Worm (Caenorhabditis elegans): ENCODE measurements around the gene F56D5.9.
A peak's percentile ranks its signal among the peaks of the same experiment; 100 is the strongest.

Gene F56D5.9

DNA sequence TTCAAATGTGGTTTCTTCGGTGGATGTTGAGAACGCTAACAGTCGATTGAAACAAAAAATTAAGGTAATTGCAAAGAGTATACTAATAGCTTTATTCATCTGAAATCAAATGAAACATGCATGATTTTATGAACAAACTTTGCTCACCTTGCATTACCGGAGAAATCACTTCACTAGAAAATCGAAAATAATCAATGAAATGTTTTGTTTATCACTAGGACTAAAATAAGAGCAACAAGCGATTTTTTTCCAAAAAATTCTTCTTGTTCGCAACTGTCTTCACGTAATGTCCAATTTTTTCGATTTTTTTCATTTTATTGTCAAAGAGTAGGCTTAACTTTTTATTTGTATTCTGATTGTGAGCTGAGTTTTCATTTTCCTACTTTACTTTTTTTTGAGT is at the start of gene F56D5.9:
Gene F56D5.9 (minus strand): TSS at position 101 of the 400 bp plus-strand sequence.
- TF ChIP-seq elt-3 (tag; optimal IDR thresholded peaks at IDR 0.05) (no peak), nhr-12 (tag; optimal IDR thresholded peaks at IDR 0.05) (no peak), nhr-25 (tag; optimal IDR thresholded peaks at IDR 0.05) (no peak), nhr-23 (tag; optimal IDR thresholded peaks at IDR 0.05) (no peak), eor-1 (tag; optimal IDR thresholded peaks at IDR 0.05) (no peak), fos-1 (tag; optimal IDR thresholded peaks at IDR 0.05) (no peak), tbx-2 (tag; optimal IDR thresholded peaks at IDR 0.05) (no peak), lin-39 (tag; optimal IDR thresholded peaks at IDR 0.05) (no peak), aly-2 (tag; optimal IDR thresholded peaks at IDR 0.05) (no peak), mdl-1 (tag; optimal IDR thresholded peaks at IDR 0.05) (no peak), nhr-77 (tag; optimal IDR thresholded peaks at IDR 0.05) (no peak), jun-1 (tag; optimal IDR thresholded peaks at IDR 0.05) (no peak), unc-39 (tag; optimal IDR thresholded peaks at IDR 0.05) (no peak), nhr-67 (tag; optimal IDR thresholded peaks at IDR 0.05) (no peak), ztf-11 (tag; optimal IDR thresholded peaks at IDR 0.05) (no peak), sea-2 (GFP tag; optimal IDR thresholded peaks at IDR 0.05) (no peak), ZK546.5 (tag; optimal IDR thresholded peaks at IDR 0.05) (no peak), nhr-11 (tag; optimal IDR thresholded peaks at IDR 0.05) (no peak), ceh-82 (tag; optimal IDR thresholded peaks at IDR 0.05) (no peak)

DNA sequence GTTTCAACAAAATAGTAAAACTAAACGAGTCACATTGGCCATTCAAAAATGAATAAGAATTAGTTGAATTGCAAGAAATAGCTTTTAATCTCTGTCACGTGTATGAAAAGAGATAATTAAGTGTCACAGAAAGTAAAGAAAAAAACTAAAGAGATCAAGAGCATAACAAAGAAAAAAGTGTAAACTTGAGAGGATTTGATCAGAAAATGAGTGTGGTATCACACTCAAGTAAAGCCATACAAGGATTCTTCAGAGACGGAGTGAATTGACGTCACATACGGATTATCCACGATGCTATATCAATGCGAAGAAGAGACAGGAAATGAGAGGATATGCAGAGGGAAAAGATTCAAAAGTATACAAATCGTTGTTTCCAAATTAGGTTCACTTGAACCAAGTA is 47.0 kb upstream of the F56D5.9 start:
- TF ChIP-seq nhr-25 (tag; optimal IDR thresholded peaks at IDR 0.05) = no peak
- no peak for TF ChIP-seq ZK546.5 (tag; optimal IDR thresholded peaks at IDR 0.05)
- TF ChIP-seq nfya-1 (tag; optimal IDR thresholded peaks at IDR 0.05; ENCODE audit: insufficient read depth) = no peak

DNA sequence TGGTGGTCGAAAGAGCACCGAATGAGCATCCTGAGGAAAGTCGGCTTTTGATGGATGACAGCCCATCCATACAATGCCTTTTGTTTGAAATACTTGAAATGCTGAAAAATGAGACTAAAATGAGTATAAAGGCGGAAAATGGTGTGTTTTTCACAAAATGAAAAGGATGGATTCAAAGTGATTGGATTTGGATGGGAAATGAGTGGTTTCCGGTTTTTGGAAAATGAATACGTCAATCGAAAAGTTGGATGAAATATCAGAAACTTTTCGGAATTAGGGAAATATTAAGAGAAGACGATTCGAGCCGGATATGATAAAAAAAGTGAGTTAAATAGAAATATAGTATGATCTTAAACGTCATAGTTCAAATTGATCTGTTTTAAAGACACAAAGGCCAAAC is 45.1 kb upstream of the F56D5.9 start, which contains the start of gene F38E11.6:
Gene F38E11.6 (minus strand): TSS at position 101 of the 400 bp plus-strand sequence.
- TF ChIP-seq elt-3 (tag; optimal IDR thresholded peaks at IDR 0.05) (no peak), ceh-82 (tag; optimal IDR thresholded peaks at IDR 0.05) (no peak), ztf-4 (tag; optimal IDR thresholded peaks at IDR 0.05) (no peak)

DNA sequence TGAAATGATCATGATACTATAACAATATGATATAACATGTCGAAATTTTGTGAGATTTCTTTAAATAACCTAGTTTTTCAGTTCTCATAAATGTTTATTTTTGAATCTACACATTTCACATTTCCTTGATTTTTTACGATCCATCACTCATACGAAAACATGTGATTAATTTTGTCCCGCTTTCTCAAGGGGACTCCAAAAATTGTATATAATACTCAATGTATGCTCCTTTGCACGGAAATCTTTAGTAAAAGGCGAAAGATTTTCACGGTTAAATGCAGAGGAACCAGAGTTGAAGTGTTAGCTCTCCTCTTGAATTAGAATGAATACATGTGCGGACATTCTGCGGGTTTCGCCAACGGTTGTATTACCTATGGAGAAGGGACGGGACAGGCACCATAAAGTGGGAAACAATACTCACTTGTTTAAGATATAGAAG is 42.1 kb upstream of the F56D5.9 start:
- TF ChIP-seq eor-1 (tag; optimal IDR thresholded peaks at IDR 0.05) (no peak), snpc-4 (tag; optimal IDR thresholded peaks at IDR 0.05) (peak; percentile 81)

DNA sequence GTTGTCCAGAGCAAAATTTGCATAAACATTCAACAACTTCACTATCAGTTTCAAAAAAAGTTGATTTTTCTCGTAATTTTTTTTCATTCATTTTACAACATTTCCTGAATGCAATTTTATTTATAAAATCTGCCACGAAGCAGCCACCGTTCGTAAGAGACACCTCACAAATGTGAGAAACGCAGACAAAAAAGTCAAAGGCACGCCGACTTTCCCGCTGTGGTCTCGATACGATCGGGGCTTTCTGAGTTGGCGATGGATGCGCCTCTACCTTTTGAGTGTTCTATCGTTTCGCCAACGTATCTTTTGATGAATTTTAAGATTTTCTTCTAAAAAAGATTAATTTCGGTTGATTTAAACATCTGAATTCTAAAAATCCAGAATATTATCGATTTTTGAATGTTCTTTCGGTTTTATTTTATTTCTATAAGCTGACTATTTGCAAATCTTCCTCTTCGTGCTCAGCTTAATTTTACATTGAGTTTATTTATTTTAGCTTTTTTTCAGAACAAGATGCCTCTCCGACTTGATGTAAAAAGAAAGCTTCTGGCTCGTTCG is 37.0 kb upstream of the F56D5.9 start, which contains the start of gene copb-2:
Gene copb-2 (plus strand): TSS at position 508 of the 558 bp plus-strand sequence.
- TF ChIP-seq egl-5 (tag; optimal IDR thresholded peaks at IDR 0.05) (peak; percentile 22), ama-1 (optimal IDR thresholded peaks at IDR 0.05) (no peak), lin-15B (tag; optimal IDR thresholded peaks at IDR 0.05) (peak; percentile 74), tbx-2 (tag; optimal IDR thresholded peaks at IDR 0.05) (no peak), aly-2 (tag; optimal IDR thresholded peaks at IDR 0.05) (no peak), hmg-11 (tag; optimal IDR thresholded peaks at IDR 0.05) (peak; percentile 77), mml-1 (tag; optimal IDR thresholded peaks at IDR 0.05) (no peak), elt-2 (tag; optimal IDR thresholded peaks at IDR 0.05) (peak; percentile 43), nhr-77 (tag; optimal IDR thresholded peaks at IDR 0.05) (no peak), lsy-12 (tag; optimal IDR thresholded peaks at IDR 0.05) (no peak), nhr-76 (tag; optimal IDR thresholded peaks at IDR 0.05) (no peak), nhr-237 (tag; optimal IDR thresholded peaks at IDR 0.05) (no peak), nhr-43 (tag; optimal IDR thresholded peaks at IDR 0.05; ENCODE audit: poor library complexity, severe bottlenecking) (no peak), zag-1 (tag; optimal IDR thresholded peaks at IDR 0.05) (no peak), pqm-1 (tag; optimal IDR thresholded peaks at IDR 0.05) (no peak), ceh-9 (tag; optimal IDR thresholded peaks at IDR 0.05) (no peak), nhr-23 (tag; optimal IDR thresholded peaks at IDR 0.05) (peak; percentile 57), daf-12 (tag; optimal IDR thresholded peaks at IDR 0.05) (no peak), fos-1 (tag; optimal IDR thresholded peaks at IDR 0.05) (no peak), ceh-28 (tag; optimal IDR thresholded peaks at IDR 0.05) (peak; percentile 50), nfya-1 (tag; optimal IDR thresholded peaks at IDR 0.05; ENCODE audit: insufficient read depth) (peak; percentile 78), nhr-28 (tag; optimal IDR thresholded peaks at IDR 0.05) (no peak), nhr-25 (tag; optimal IDR thresholded peaks at IDR 0.05) (no peak), sea-2 (GFP tag; optimal IDR thresholded peaks at IDR 0.05) (no peak), snpc-4 (tag; optimal IDR thresholded peaks at IDR 0.05) (peak; percentile 85)

Measured in whole organism, L3 larva.